Fruit fly (Drosophila melanogaster) whole organism, adult: ENCODE measurements around the gene solo.

Experiments
- CG11617 ChIP-seq: fragments of 200-800 bp; sonication (Bioruptor generic); optimal IDR thresholded peaks from 2 replicates; lab custom pipeline; 2017; ENCODE audit warnings: mild to moderate bottlenecking, missing biosample characterization, missing genetic modification reagents, missing genetic modification characterization
- CG12768 ChIP-seq: fragments of 200-800 bp; sonication (Bioruptor generic); optimal IDR thresholded peaks from 2 replicates; lab custom pipeline; 2017; ENCODE audit warnings: missing biosample characterization, missing genetic modification characterization, mild to moderate bottlenecking, moderate library complexity, missing genetic modification reagents
- CG14711 ChIP-seq: fragments of 200-800 bp; sonication (Bioruptor generic); optimal IDR thresholded peaks from 2 replicates; lab custom pipeline; 2018; ENCODE audit warnings: missing biosample characterization, mild to moderate bottlenecking, missing genetic modification characterization, moderate library complexity
- CG33017 ChIP-seq: fragments of 200-800 bp; sonication (Bioruptor generic); optimal IDR thresholded peaks from 2 replicates; lab custom pipeline; 2018; ENCODE audit warnings: missing biosample characterization, mild to moderate bottlenecking, missing genetic modification characterization, moderate library complexity
- CG7101 ChIP-seq: fragments of 200-800 bp; sonication (Bioruptor generic); optimal IDR thresholded peaks from 2 replicates; lab custom pipeline; 2018; ENCODE audit warnings: missing biosample characterization, mild to moderate bottlenecking, missing genetic modification characterization, moderate library complexity
- Clk ChIP-seq: fragments of 200-800 bp; sonication (Bioruptor generic); optimal IDR thresholded peaks from 2 replicates; lab custom pipeline; 2017; ENCODE audit warnings: missing biosample characterization, missing genetic modification characterization
- Hr96 ChIP-seq: fragments of 200-800 bp; sonication (Bioruptor generic); optimal IDR thresholded peaks from 2 replicates; lab custom pipeline; 2016; ENCODE audit warnings: missing biosample characterization, missing genetic modification characterization
- bab1 ChIP-seq: fragments of 200-800 bp; sonication (Bioruptor generic); optimal IDR thresholded peaks from 3 replicates; lab custom pipeline; 2019; ENCODE audit warnings: missing biosample characterization, mild to moderate bottlenecking, missing genetic modification characterization, moderate library complexity
- toe ChIP-seq: fragments of 200-800 bp; sonication (Bioruptor generic); optimal IDR thresholded peaks from 2 replicates; lab custom pipeline; 2016; ENCODE audit warnings: missing biosample characterization, missing genetic modification characterization

- TF ChIP-seq CG11617 (GFP tag; lab: Kevin White, UChicago) (peak; percentile 40), bab1 (peak; percentile 30), CG7101 (tag; lab: Kevin White, UChicago) (peak; percentile 48), CG33017 (tag; lab: Kevin White, UChicago) (no peak), CG12768 (peak; percentile 56), CG14711 (peak; percentile 56), toe (GFP tag; lab: Kevin White, UChicago) (peak; percentile 25), Clk (no peak), Hr96 (GFP tag; lab: Kevin White, UChicago) (peak; percentile 19)
These were observed 4.9 kb upstream of the solo start for dm6 chr2L:15056359-15057220.
